Fruit fly (Drosophila melanogaster) whole organism, prepupa: ENCODE data around the gene Sgp.

Source experiments
- CG10631 ChIP-seq: fragments of 200-800 bp; sonication (Bioruptor generic); optimal IDR thresholded peaks from 2 replicates; lab custom pipeline; 2016; ENCODE audit warnings: missing biosample characterization, missing genetic modification characterization
- CG10669 ChIP-seq: fragments of 200-800 bp; sonication (Bioruptor generic); optimal IDR thresholded peaks from 3 replicates; lab custom pipeline; 2018; ENCODE audit warnings: missing biosample characterization, mild to moderate bottlenecking, missing genetic modification characterization, moderate library complexity
- CG15336 ChIP-seq: fragments of 200-800 bp; sonication (Bioruptor generic); IDR thresholded peaks from 2 replicates; pipeline ENCODE4 v1.3.6; 2022; ENCODE audit warnings: missing biosample characterization, missing genetic modification characterization
- CG32006 ChIP-seq: fragments of 200-800 bp; sonication (Bioruptor generic); optimal IDR thresholded peaks from 3 replicates; lab custom pipeline; 2017; ENCODE audit warnings: missing biosample characterization, mild to moderate bottlenecking, missing genetic modification characterization
- CG34406 ChIP-seq: fragments of 200-800 bp; sonication (Bioruptor generic); optimal IDR thresholded peaks from 3 replicates; lab custom pipeline; 2016; ENCODE audit warnings: missing biosample characterization, missing genetic modification characterization
- CG4318 ChIP-seq: fragments of 200-800 bp; sonication (Bioruptor generic); optimal IDR thresholded peaks from 3 replicates; lab custom pipeline; 2017; ENCODE audit warnings: missing biosample characterization, mild to moderate bottlenecking, missing genetic modification characterization
- CG6792 ChIP-seq: fragments of 200-800 bp; sonication (Bioruptor generic); optimal IDR thresholded peaks from 3 replicates; lab custom pipeline; 2016; ENCODE audit warnings: missing biosample characterization, missing genetic modification characterization
- CG6808 ChIP-seq: fragments of 200-800 bp; sonication (Bioruptor generic); optimal IDR thresholded peaks from 3 replicates; lab custom pipeline; 2017; ENCODE audit warnings: missing biosample characterization, missing genetic modification characterization, mild to moderate bottlenecking, moderate library complexity, missing genetic modification reagents
- CG6854 ChIP-seq: fragments of 200-800 bp; sonication (Bioruptor generic); optimal IDR thresholded peaks from 2 replicates; lab custom pipeline; 2017; ENCODE audit warnings: missing biosample characterization, mild to moderate bottlenecking, missing genetic modification characterization
- CG7368 ChIP-seq: fragments of 200-800 bp; sonication (Bioruptor generic); optimal IDR thresholded peaks from 3 replicates; lab custom pipeline; 2016; ENCODE audit warnings: missing biosample characterization, missing genetic modification characterization
- CG8119 ChIP-seq: fragments of 200-800 bp; sonication (Bioruptor generic); IDR thresholded peaks from 3 replicates; pipeline ENCODE4 v1.3.6; 2022; ENCODE audit warnings: missing biosample characterization, missing genetic modification characterization
- CG8632 ChIP-seq: fragments of 200-800 bp; sonication (Bioruptor generic); optimal IDR thresholded peaks from 3 replicates; lab custom pipeline; 2016; ENCODE audit warnings: missing biosample characterization, missing genetic modification characterization
- Eip78C ChIP-seq: fragments of 200-800 bp; sonication (Bioruptor generic); peaks from one replicate; lab custom pipeline; 2016; ENCODE audit warnings: missing biosample characterization, missing genetic modification characterization
- Ets96B ChIP-seq: fragments of 200-800 bp; optimal IDR thresholded peaks from 2 replicates; lab custom pipeline; 2019; ENCODE audit warnings: missing biosample characterization, mild to moderate bottlenecking, missing genetic modification characterization, moderate library complexity
- Hr38 ChIP-seq: sonication (Bioruptor generic); optimal IDR thresholded peaks from 2 replicates; lab custom pipeline; 2016; ENCODE audit warnings: missing biosample characterization, missing genetic modification characterization
- Hr4 ChIP-seq: fragments of 200-800 bp; sonication (Bioruptor generic); optimal IDR thresholded peaks from 3 replicates; lab custom pipeline; 2016; ENCODE audit warnings: missing biosample characterization, missing genetic modification characterization
- Lpt ChIP-seq: fragments of 200-800 bp; sonication (Bioruptor generic); optimal IDR thresholded peaks from 3 replicates; lab custom pipeline; 2016; ENCODE audit warnings: missing biosample characterization, missing genetic modification characterization
- Met ChIP-seq: fragments of 200-800 bp; sonication (Bioruptor generic); optimal IDR thresholded peaks from 3 replicates; lab custom pipeline; 2016; ENCODE audit warnings: missing biosample characterization, missing genetic modification characterization
- Smox ChIP-seq: fragments of 200-800 bp; sonication (Bioruptor generic); optimal IDR thresholded peaks from 3 replicates; lab custom pipeline; 2016; ENCODE audit warnings: missing biosample characterization, missing genetic modification characterization
- Sox102F ChIP-seq: fragments of 200-800 bp; sonication (Bioruptor generic); optimal IDR thresholded peaks from 2 replicates; lab custom pipeline; 2016; ENCODE audit warnings: missing biosample characterization, mild to moderate bottlenecking, missing genetic modification characterization
- acj6 ChIP-seq: fragments of 200-800 bp; sonication (Bioruptor generic); optimal IDR thresholded peaks from 3 replicates; lab custom pipeline; 2016; ENCODE audit warnings: missing biosample characterization, missing genetic modification characterization
- cyc ChIP-seq: fragments of 200-800 bp; sonication (Bioruptor generic); optimal IDR thresholded peaks from 3 replicates; lab custom pipeline; 2016; ENCODE audit warnings: missing biosample characterization, missing genetic modification characterization
- dsx ChIP-seq: fragments of 200-800 bp; optimal IDR thresholded peaks from 3 replicates; lab custom pipeline; 2019; ENCODE audit warnings: missing biosample characterization, mild to moderate bottlenecking, missing genetic modification characterization, moderate library complexity; ENCODE audit not compliant: poor library complexity, severe bottlenecking
- fd59A ChIP-seq: fragments of 200-800 bp; sonication (Bioruptor generic); optimal IDR thresholded peaks from 2 replicates; lab custom pipeline; 2017; ENCODE audit warnings: missing biosample characterization, mild to moderate bottlenecking, missing genetic modification characterization, missing genetic modification reagents
- fd85E ChIP-seq: fragments of 200-800 bp; sonication (Bioruptor generic); optimal IDR thresholded peaks from 3 replicates; lab custom pipeline; 2016; ENCODE audit warnings: missing biosample characterization, missing genetic modification characterization
- fkh ChIP-seq: fragments of 200-800 bp; sonication (Bioruptor generic); optimal IDR thresholded peaks from 3 replicates; lab custom pipeline; 2017; ENCODE audit warnings: missing biosample characterization, mild to moderate bottlenecking, missing genetic modification characterization, moderate library complexity
- lz ChIP-seq: fragments of 200-800 bp; sonication (Bioruptor generic); optimal IDR thresholded peaks from 3 replicates; lab custom pipeline; 2016; ENCODE audit warnings: missing biosample characterization, missing genetic modification characterization
- net ChIP-seq: fragments of 200-800 bp; sonication (Bioruptor generic); optimal IDR thresholded peaks from 3 replicates; lab custom pipeline; 2016; ENCODE audit warnings: missing biosample characterization, missing genetic modification characterization
- salr ChIP-seq, 2 experiments: fragments of 200-800 bp; sonication (Bioruptor generic); optimal IDR thresholded peaks; 3 replicates each; lab custom pipeline; 2016 to 2018; ENCODE audit warnings: missing biosample characterization in 2 of 2, missing genetic modification characterization in 2 of 2, mild to moderate bottlenecking in 1 of 2
- spab ChIP-seq: fragments of 200-800 bp; sonication (Bioruptor generic); optimal IDR thresholded peaks from 2 replicates; lab custom pipeline; 2017; ENCODE audit warnings: missing biosample characterization, mild to moderate bottlenecking, missing genetic modification characterization, missing genetic modification reagents
- svp ChIP-seq: fragments of 200-800 bp; sonication (Bioruptor generic); peaks from one replicate; lab custom pipeline; 2016; ENCODE audit warnings: missing biosample characterization, missing genetic modification characterization

Gene Sgp

DNA sequence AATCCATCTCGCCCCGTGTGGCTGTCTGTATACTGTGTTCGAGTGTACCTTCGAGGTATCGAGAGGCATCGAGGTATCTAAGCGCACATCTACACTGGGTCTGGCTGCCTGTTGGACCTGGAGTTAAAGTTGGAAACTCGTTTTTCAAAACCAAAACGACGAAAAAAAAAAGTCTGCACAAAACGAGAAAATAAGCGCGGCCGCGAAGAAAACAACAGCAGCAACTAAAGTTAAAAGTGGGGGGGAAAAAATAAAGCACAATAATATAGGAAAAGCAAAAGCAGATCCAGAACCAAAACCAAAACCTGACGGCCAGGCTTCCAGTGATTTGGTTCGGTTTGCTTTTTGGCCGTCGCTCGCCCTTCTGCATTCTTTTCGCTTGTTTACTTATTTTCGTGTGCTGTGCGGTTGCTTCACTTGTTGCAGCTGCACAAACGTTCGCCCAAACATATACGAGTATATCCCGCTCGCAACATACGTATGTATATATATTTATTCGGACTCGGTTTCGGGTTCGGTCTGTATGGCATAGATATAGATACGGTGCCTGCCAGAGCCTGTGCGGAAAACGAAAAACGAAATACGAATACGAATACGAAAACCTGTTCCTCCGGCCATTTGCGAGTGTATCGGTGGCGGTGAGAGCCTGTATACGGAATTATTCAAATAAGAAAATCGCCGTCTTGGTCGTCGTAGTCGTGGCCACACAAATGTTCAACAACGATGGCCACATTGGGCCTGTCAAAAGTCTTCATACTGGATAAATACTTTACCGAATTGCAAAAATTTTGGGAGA, 40.4 kb upstream of the Sgp start (continued):
- TF ChIP-seq acj6 (GFP tag; lab: Kevin White, UChicago): no peak
- TF ChIP-seq CG32006 (GFP tag; lab: Kevin White, UChicago): no peak
- TF ChIP-seq fd59A (GFP tag; lab: Kevin White, UChicago): peak; percentile 70
- peak; percentile 88 for TF ChIP-seq CG8119
- peak; percentile 54 for TF ChIP-seq CG34406 (GFP tag; lab: Kevin White, UChicago)
- peak; percentile 21 for TF ChIP-seq Hr4 (GFP tag; lab: Kevin White, UChicago)
- TF ChIP-seq net: peak; percentile 73
- TF ChIP-seq CG6792 (GFP tag; lab: Kevin White, UChicago): peak; percentile 59
- TF ChIP-seq salr (GFP tag; optimal IDR thresholded peaks at IDR 0.05; lab: Kevin White, UChicago): peak; percentile 73 to 79
- TF ChIP-seq, all 60 proteins: peak for 46

dm6 chr2L:8480825-8481224, 38.7 kb upstream of the Sgp start:
- TF ChIP-seq CG10669 (no peak), Hr38 (GFP tag; lab: Kevin White, UChicago) (no peak), CG32006 (GFP tag; lab: Kevin White, UChicago) (no peak), dsx (GFP tag; lab: Kevin White, UChicago) (no peak), Sox102F (GFP tag; lab: Kevin White, UChicago) (no peak), fd85E (no peak), acj6 (GFP tag; lab: Kevin White, UChicago) (no peak), fkh (GFP tag; lab: Kevin White, UChicago) (no peak), CG10631 (no peak), Lpt (no peak), CG34406 (GFP tag; lab: Kevin White, UChicago) (no peak), lz (no peak), cyc (GFP tag; lab: Kevin White, UChicago) (no peak), spab (no peak), svp (no peak), CG6854 (no peak), CG6808 (GFP tag; lab: Kevin White, UChicago) (no peak), CG7368 (GFP tag; lab: Kevin White, UChicago) (no peak), Met (GFP tag; lab: Kevin White, UChicago) (no peak), fd59A (GFP tag; lab: Kevin White, UChicago) (no peak)
- TF ChIP-seq, all 60 proteins: peak for 0

- TF ChIP-seq svp (peak; percentile 28), Ets96B (tag; lab: Kevin White, UChicago) (no peak), CG6792 (GFP tag; lab: Kevin White, UChicago) (no peak), Eip78C (GFP tag; lab: Kevin White, UChicago) (peak; percentile 50)
These were observed 37.7 kb upstream of the Sgp start, which contains the start of gene CG43796 for dm6 chr2L:8481623-8482424. TSS of gene CG43796 (plus strand) at chr2L:8482374.

dm6 chr2L:8485562-8485961, 33.9 kb upstream of the Sgp start:
- TF ChIP-seq CG6854 (peak; percentile 7), svp (peak; percentile 71), Smox (GFP tag; lab: Kevin White, UChicago) (no peak), Eip78C (GFP tag; lab: Kevin White, UChicago) (peak; percentile 65)

DNA sequence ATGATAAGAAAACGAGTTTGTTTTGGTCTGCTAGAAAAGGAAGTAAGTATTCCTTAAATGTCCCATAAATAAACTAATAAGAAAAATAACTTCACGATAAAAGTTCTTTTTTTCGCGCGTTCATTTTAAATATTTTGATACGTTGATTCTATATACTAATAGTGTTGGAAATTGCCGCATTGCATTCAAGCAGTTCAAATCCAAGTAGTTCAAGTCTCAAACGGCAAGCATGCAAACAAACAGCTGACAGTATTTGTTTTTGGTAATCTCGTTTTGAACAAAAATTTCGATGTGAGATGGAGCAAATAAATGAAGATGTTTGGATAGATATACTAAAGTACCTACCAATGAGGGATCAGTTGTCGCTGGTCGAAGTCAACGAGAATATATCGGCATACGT, 30.8 kb upstream of the Sgp start, which contains the start of gene CG13088:
Gene CG13088, plus strand, starts transcription at position 247 of the 400 bp plus-strand sequence.
- TF ChIP-seq CG4318 (GFP tag; lab: Kevin White, UChicago): no peak
- TF ChIP-seq CG6792 (GFP tag; lab: Kevin White, UChicago): peak; percentile 2
- no peak for TF ChIP-seq CG15336 (GFP tag; lab: Robert Waterston, UW)
- TF ChIP-seq CG8632 (GFP tag; lab: Kevin White, UChicago): no peak
- TF ChIP-seq fkh (GFP tag; lab: Kevin White, UChicago): peak; percentile 98
- TF ChIP-seq cyc (GFP tag; lab: Kevin White, UChicago): peak; percentile 24
- TF ChIP-seq Smox (GFP tag; lab: Kevin White, UChicago): peak; percentile 12
- TF ChIP-seq lz: peak; percentile 14
